Fruit fly (Drosophila melanogaster) whole organism, embryonic: Measurements from ENCODE around the gene MED27.

Experiments
- ATbp ChIP-seq: fragments of 200-800 bp; sonication (Bioruptor generic); optimal IDR thresholded peaks from 2 replicates; lab custom pipeline; 2017; ENCODE audit warnings: missing biosample characterization, mild to moderate bottlenecking, missing genetic modification characterization, missing genetic modification reagents
- Asciz ChIP-seq: fragments of 200-800 bp; sonication (Bioruptor generic); optimal IDR thresholded peaks from 2 replicates; lab custom pipeline; 2017; ENCODE audit warnings: missing biosample characterization, mild to moderate bottlenecking, missing genetic modification characterization, missing genetic modification reagents
- Atf3 ChIP-seq: fragments of 200-800 bp; sonication (Bioruptor generic); optimal IDR thresholded peaks from 3 replicates; lab custom pipeline; 2016; ENCODE audit warnings: missing biosample characterization, missing genetic modification characterization
- BtbVII ChIP-seq: fragments of 200-800 bp; sonication (Bioruptor generic); optimal IDR thresholded peaks from 3 replicates; lab custom pipeline; 2017; ENCODE audit warnings: missing biosample characterization, mild to moderate bottlenecking, missing genetic modification characterization
- CG10267 ChIP-seq: fragments of 200-800 bp; sonication (Bioruptor generic); optimal IDR thresholded peaks from 2 replicates; lab custom pipeline; 2018; ENCODE audit warnings: missing biosample characterization, mild to moderate bottlenecking, missing genetic modification characterization, moderate library complexity
- CG10654 ChIP-seq: fragments of 200-800 bp; sonication (Bioruptor generic); optimal IDR thresholded peaks from 2 replicates; lab custom pipeline; 2016; ENCODE audit warnings: missing biosample characterization, missing genetic modification characterization
- CG11398 ChIP-seq: fragments of 200-800 bp; sonication (Bioruptor generic); optimal IDR thresholded peaks from 2 replicates; lab custom pipeline; 2016; ENCODE audit warnings: missing biosample characterization, missing genetic modification characterization
- CG12155 ChIP-seq: fragments of 200-800 bp; sonication (Bioruptor generic); optimal IDR thresholded peaks from 3 replicates; lab custom pipeline; 2016; ENCODE audit warnings: missing biosample characterization, missing genetic modification characterization
- CG13123 ChIP-seq: fragments of 200-800 bp; sonication (Bioruptor generic); optimal IDR thresholded peaks from 2 replicates; lab custom pipeline; 2016; ENCODE audit warnings: missing biosample characterization, missing genetic modification characterization
- CG13287 ChIP-seq: fragments of 200-800 bp; sonication (Bioruptor generic); IDR thresholded peaks from 2 replicates; pipeline ENCODE4 v1.3.6; 2022; ENCODE audit warnings: missing biosample characterization, missing genetic modification characterization; ENCODE audit not compliant: partially characterized antibody
- CG13424 ChIP-seq: fragments of 200-800 bp; sonication (Bioruptor generic); optimal IDR thresholded peaks from 2 replicates; lab custom pipeline; 2019; ENCODE audit warnings: missing biosample characterization, mild to moderate bottlenecking, missing genetic modification characterization, moderate library complexity
- CG13624 ChIP-seq: fragments of 200-800 bp; sonication (Bioruptor generic); optimal IDR thresholded peaks from 2 replicates; lab custom pipeline; 2016; ENCODE audit warnings: missing biosample characterization, missing genetic modification characterization
- CG14860 ChIP-seq: fragments of 200-800 bp; sonication (Bioruptor generic); IDR thresholded peaks from 3 replicates; pipeline ENCODE4 v1.3.6; 2022; ENCODE audit warnings: missing biosample characterization, missing genetic modification characterization; ENCODE audit not compliant: partially characterized antibody
- CG1529 ChIP-seq: fragments of 200-800 bp; sonication (Bioruptor generic); optimal IDR thresholded peaks from 3 replicates; lab custom pipeline; 2018; ENCODE audit warnings: missing biosample characterization, missing genetic modification characterization
- CG16815 ChIP-seq: fragments of 200-800 bp; sonication (Bioruptor generic); optimal IDR thresholded peaks from 3 replicates; lab custom pipeline; 2017; ENCODE audit warnings: missing biosample characterization, mild to moderate bottlenecking, missing genetic modification characterization
- CG16863 ChIP-seq: fragments of 200-800 bp; sonication (Bioruptor generic); optimal IDR thresholded peaks from 3 replicates; lab custom pipeline; 2016; ENCODE audit warnings: missing biosample characterization, missing genetic modification characterization
- CG17328 ChIP-seq: fragments of 200-800 bp; sonication (Bioruptor generic); IDR thresholded peaks from 2 replicates; pipeline ENCODE4 v1.3.6; 2022; ENCODE audit warnings: missing biosample characterization, missing genetic modification characterization
- CG17612 ChIP-seq: fragments of 200-800 bp; sonication (Bioruptor generic); IDR thresholded peaks from 2 replicates; pipeline ENCODE4 v1.3.6; 2022; ENCODE audit warnings: missing biosample characterization, missing genetic modification characterization
- CG2116 ChIP-seq: fragments of 200-800 bp; sonication (Bioruptor generic); optimal IDR thresholded peaks from 3 replicates; lab custom pipeline; 2018; ENCODE audit warnings: missing biosample characterization, mild to moderate bottlenecking, missing genetic modification characterization
- CG32772 ChIP-seq: fragments of 200-800 bp; sonication (Bioruptor generic); IDR thresholded peaks from 2 replicates; pipeline ENCODE4 v1.3.6; 2022; ENCODE audit warnings: missing biosample characterization, missing genetic modification characterization
- CG6689 ChIP-seq: fragments of 200-800 bp; sonication (Bioruptor generic); IDR thresholded peaks from 2 replicates; pipeline ENCODE4 v1.3.6; 2022; ENCODE audit warnings: missing biosample characterization, missing genetic modification characterization
- CG6813 ChIP-seq: fragments of 200-800 bp; sonication (Bioruptor generic); optimal IDR thresholded peaks from 2 replicates; lab custom pipeline; 2017; ENCODE audit warnings: missing biosample characterization, missing genetic modification characterization, mild to moderate bottlenecking, moderate library complexity, missing genetic modification reagents
- CG8089 ChIP-seq: fragments of 200-800 bp; sonication (Bioruptor generic); optimal IDR thresholded peaks from 3 replicates; lab custom pipeline; 2016; ENCODE audit warnings: missing biosample characterization, missing genetic modification characterization
- CoRest ChIP-seq: fragments of 200-800 bp; sonication (Bioruptor generic); optimal IDR thresholded peaks from 3 replicates; lab custom pipeline; 2018; ENCODE audit warnings: missing biosample characterization, mild to moderate bottlenecking, missing genetic modification characterization, moderate library complexity
- Gug ChIP-seq: fragments of 200-800 bp; sonication (Bioruptor generic); IDR thresholded peaks from 4 replicates; pipeline ENCODE4 v1.3.6; 2022; ENCODE audit warnings: missing biosample characterization, missing genetic modification characterization
- HLH3B ChIP-seq: fragments of 200-800 bp; sonication (Bioruptor generic); IDR thresholded peaks from 2 replicates; pipeline ENCODE4 v1.3.6; 2022; ENCODE audit warnings: missing biosample characterization, missing genetic modification characterization
- HLH54F ChIP-seq: fragments of 200-800 bp; sonication (Bioruptor generic); optimal IDR thresholded peaks from 3 replicates; lab custom pipeline; 2016; ENCODE audit warnings: missing biosample characterization, missing genetic modification characterization
- Nf-YC ChIP-seq: fragments of 200-800 bp; optimal IDR thresholded peaks from 3 replicates; lab custom pipeline; 2019; ENCODE audit warnings: missing biosample characterization, mild to moderate bottlenecking, missing genetic modification characterization, moderate library complexity
- Rx ChIP-seq: fragments of 200-800 bp; sonication (Bioruptor generic); IDR thresholded peaks from 2 replicates; pipeline ENCODE4 v1.3.6; 2022; ENCODE audit warnings: missing biosample characterization, missing genetic modification characterization
- cato ChIP-seq: fragments of 200-800 bp; sonication (Bioruptor generic); optimal IDR thresholded peaks from 2 replicates; lab custom pipeline; 2016; ENCODE audit warnings: missing biosample characterization, missing genetic modification characterization, borderline replicate concordance
- chinmo ChIP-seq: fragments of 200-800 bp; sonication (Bioruptor generic); IDR thresholded peaks from 4 replicates; pipeline ENCODE4 v1.3.6; 2022; ENCODE audit warnings: missing biosample characterization, missing genetic modification characterization; ENCODE audit not compliant: partially characterized antibody
- en ChIP-seq: fragments of 200-800 bp; sonication (Bioruptor generic); optimal IDR thresholded peaks from 2 replicates; lab custom pipeline; 2016; ENCODE audit warnings: missing biosample characterization, missing genetic modification characterization
- ewg ChIP-seq: fragments of 200-800 bp; sonication (Bioruptor generic); optimal IDR thresholded peaks from 3 replicates; lab custom pipeline; 2017; ENCODE audit warnings: mild to moderate bottlenecking, missing biosample characterization, missing genetic modification reagents, missing genetic modification characterization
- eyg ChIP-seq: fragments of 200-800 bp; sonication (Bioruptor generic); optimal IDR thresholded peaks from 3 replicates; lab custom pipeline; 2016; ENCODE audit warnings: missing biosample characterization, missing genetic modification characterization
- gfzf ChIP-seq: fragments of 200-800 bp; sonication (Bioruptor generic); optimal IDR thresholded peaks from 2 replicates; lab custom pipeline; 2016; ENCODE audit warnings: missing biosample characterization, mild to moderate bottlenecking, missing genetic modification characterization, moderate library complexity
- gsb-n ChIP-seq: fragments of 200-800 bp; sonication (Bioruptor generic); optimal IDR thresholded peaks from 3 replicates; lab custom pipeline; 2018; ENCODE audit warnings: missing biosample characterization, mild to moderate bottlenecking, missing genetic modification characterization
- kah ChIP-seq: fragments of 200-800 bp; sonication (Bioruptor generic); optimal IDR thresholded peaks from 2 replicates; lab custom pipeline; 2018; ENCODE audit warnings: missing biosample characterization, mild to moderate bottlenecking, missing genetic modification characterization
- mam ChIP-seq: fragments of 200-800 bp; sonication (Bioruptor generic); optimal IDR thresholded peaks from 3 replicates; lab custom pipeline; 2016; ENCODE audit warnings: missing biosample characterization, missing genetic modification characterization
- pan ChIP-seq, 4 experiments: fragments of >200 bp in 3 of 4; fragments of 200-800 bp in 1 of 4; sonication (Bioruptor generic) in 1 of 4; optimal IDR thresholded peaks in 3 of 4; IDR thresholded peaks in 1 of 4; 2 replicates each; pipeline versions ENCODE4 v1.3.6 to Lab custom; 2017 to 2022; ENCODE audit warnings: missing biosample characterization in 2 of 4, missing genetic modification characterization in 2 of 4, mixed read lengths in 1 of 4
- pum ChIP-seq: fragments of 200-800 bp; sonication (Bioruptor generic); optimal IDR thresholded peaks from 2 replicates; lab custom pipeline; 2016; ENCODE audit warnings: missing biosample characterization, missing genetic modification characterization
- ro ChIP-seq: fragments of 200-800 bp; sonication (Bioruptor generic); IDR thresholded peaks from 2 replicates; pipeline ENCODE4 v1.3.6; 2022; ENCODE audit warnings: missing biosample characterization, missing genetic modification characterization
- row ChIP-seq: fragments of 200-800 bp; sonication (Bioruptor generic); IDR thresholded peaks from 3 replicates; pipeline ENCODE4 v1.3.6; 2022; ENCODE audit warnings: missing biosample characterization, missing genetic modification characterization
- sd ChIP-seq: fragments of 200-800 bp; sonication (Bioruptor generic); optimal IDR thresholded peaks from 3 replicates; lab custom pipeline; 2018; ENCODE audit warnings: missing biosample characterization, mild to moderate bottlenecking, missing genetic modification characterization, moderate library complexity
- sens-2 ChIP-seq: fragments of 200-800 bp; sonication (Bioruptor generic); IDR thresholded peaks from 2 replicates; pipeline ENCODE4 v1.3.6; 2022; ENCODE audit warnings: missing biosample characterization, missing genetic modification characterization
- stwl ChIP-seq: fragments of 200-800 bp; sonication (Bioruptor generic); optimal IDR thresholded peaks from 3 replicates; lab custom pipeline; 2018; ENCODE audit warnings: missing biosample characterization, mild to moderate bottlenecking, missing genetic modification characterization, moderate library complexity
- tin ChIP-seq: fragments of 200-800 bp; sonication (Bioruptor generic); optimal IDR thresholded peaks from 3 replicates; lab custom pipeline; 2016; ENCODE audit warnings: missing biosample characterization, missing genetic modification characterization
- unc-4 ChIP-seq: fragments of 200-800 bp; sonication (Bioruptor generic); IDR thresholded peaks from 2 replicates; pipeline ENCODE4 v1.3.6; 2022; ENCODE audit warnings: missing biosample characterization, missing genetic modification characterization; ENCODE audit not compliant: partially characterized antibody

The MED27 gene

dm6 chr3R:5682921-5683748 lies 28.2 kb downstream of the MED27 start (continued):
- TF ChIP-seq mam (GFP tag; lab: Kevin White, UChicago) (peak; percentile 11), Rx (GFP tag; lab: Robert Waterston, UW) (no peak), chinmo (0 out of 4 replicates have a peak, but pooled peaks have one; percentile 21), kah (no peak), CG1529 (GFP tag; lab: Kevin White, UChicago) (peak; percentile 78), pum (peak; percentile 61), ewg (peak; percentile 54), Asciz (GFP tag; lab: Kevin White, UChicago) (peak; percentile 69), pan (optimal IDR thresholded peaks at IDR 0.05; lab: Kevin White, UChicago) (no peak), pan (GFP tag; optimal IDR thresholded peaks at IDR 0.05 in 1 of 2, IDR thresholded peaks at IDR 0.05 in 1 of 2) (peak in 1 of 2 experiments; percentile 70), CG13424 (peak; percentile 73), CG10267 (peak; percentile 73), en (GFP tag; lab: Kevin White, UChicago) (peak; percentile 1), CG17612 (GFP tag; lab: Robert Waterston, UW) (no peak), CG6813 (peak; percentile 32), CoRest (tag; lab: Kevin White, UChicago) (peak; percentile 68), CG32772 (GFP tag; lab: Robert Waterston, UW) (peak; percentile 36; the same call in 1 of the 2 replicates), HLH54F (no peak), sens-2 (GFP tag; lab: Robert Waterston, UW) (0 out of 2 replicates have a peak, but pooled peaks have one; percentile 7), CG12155 (peak; percentile 27), eyg (no peak), gsb-n (tag; lab: Kevin White, UChicago) (peak; percentile 77), HLH3B (GFP tag; lab: Robert Waterston, UW) (peak; percentile 71), CG8089 (no peak), CG6689 (GFP tag; lab: Robert Waterston, UW) (peak; percentile 48), CG16863 (peak; percentile 41), CG13624 (peak; percentile 17), CG13287 (no peak), ATbp (GFP tag; lab: Kevin White, UChicago) (peak; percentile 81), gfzf (GFP tag; lab: Kevin White, UChicago) (no peak), BtbVII (GFP tag; lab: Kevin White, UChicago) (no peak), cato (GFP tag; lab: Kevin White, UChicago) (peak; percentile 8), sd (tag; lab: Kevin White, UChicago) (no peak), CG2116 (GFP tag; lab: Kevin White, UChicago) (peak; percentile 14), row (peak; percentile 79), unc-4 (GFP tag; lab: Robert Waterston, UW) (no peak), Atf3 (GFP tag; lab: Kevin White, UChicago) (peak; percentile 29), ro (GFP tag; lab: Robert Waterston, UW) (peak; percentile 32; the same call in 1 of the 2 replicates), Gug (peak; percentile 10; the same call in 1 of the 4 replicates), CG11398 (GFP tag; lab: Kevin White, UChicago) (peak; percentile 33), stwl (tag; lab: Kevin White, UChicago) (no peak), CG13123 (GFP tag; lab: Kevin White, UChicago) (no peak), Nf-YC (tag; lab: Kevin White, UChicago) (no peak), CG17328 (GFP tag; lab: Robert Waterston, UW) (peak; percentile 64; the same call in 1 of the 2 replicates), tin (peak; percentile 59), CG16815 (GFP tag; lab: Kevin White, UChicago) (peak; percentile 34), CG10654 (GFP tag; lab: Kevin White, UChicago) (no peak), CG14860 (GFP tag; lab: Robert Waterston, UW) (no peak)
